Fruit fly (Drosophila melanogaster) ovary, adult (tissue): ENCODE measurements around the gene Lcp65Ag1.
"Not testable (repeated sequence)": the region's sequence is repeated elsewhere in the genome, so short reads cannot be mapped to it uniquely, and the experiment has no call there.

ENCODE experiments used
- CG17801 ChIP-seq: fragments of 200-800 bp; optimal IDR thresholded peaks from 2 replicates; lab custom pipeline; 2019; ENCODE audit warnings: missing biosample characterization, mild to moderate bottlenecking, missing genetic modification characterization, moderate library complexity; ENCODE audit not compliant: partially characterized antibody

Lcp65Ag1 gene

dm6 chr3L:6135174-6135573, at the start of gene Lcp65Ag1:
TSS of gene Lcp65Ag1 (minus strand) at chr3L:6135274.
- TF ChIP-seq CG17801 = no peak

dm6 chr3L:6181776-6182175, 46.7 kb upstream of the Lcp65Ag1 start, which contains the start of gene CG10274:
TSS of gene CG10274 (minus strand) at chr3L:6181829.
- TF ChIP-seq CG17801 = peak; percentile 61

dm6 chr3L:6173826-6174255, 38.8 kb upstream of the Lcp65Ag1 start, which contains the start of the genes fmt and CG7376:
TSS of gene fmt (minus strand) at chr3L:6173880.
TSS of gene CG7376 (plus strand) at chr3L:6174248.
- peak; percentile 36 for TF ChIP-seq CG17801

dm6 chr3L:6162483-6163128, 27.5 kb upstream of the Lcp65Ag1 start, which contains the start of gene Prdm13:
TSS of gene Prdm13 (plus strand) at chr3L:6163127.
- TF ChIP-seq CG17801 = no peak

- no peak for TF ChIP-seq CG17801
Observed at dm6 chr3L:6161997-6162396, 26.9 kb upstream of the Lcp65Ag1 start.

dm6 chr3L:6160514-6160913, 25.4 kb upstream of the Lcp65Ag1 start, which contains the start of gene Cpr65Az:
TSS of gene Cpr65Az (plus strand) at chr3L:6160814.
- TF ChIP-seq CG17801 = no peak

- no peak for TF ChIP-seq CG17801
Observed at dm6 chr3L:6159863-6160262, 24.8 kb upstream of the Lcp65Ag1 start.

dm6 chr3L:6158530-6158929, 23.5 kb upstream of the Lcp65Ag1 start, which contains the start of gene Cpr65Ay:
TSS of gene Cpr65Ay (minus strand) at chr3L:6158630.
- no peak for TF ChIP-seq CG17801

dm6 chr3L:6157327-6158032, 22.4 kb upstream of the Lcp65Ag1 start, which contains the start of gene CG13297:
TSS of gene CG13297 (minus strand) at chr3L:6157377.
- no peak for TF ChIP-seq CG17801

dm6 chr3L:6154951-6155394, 19.9 kb upstream of the Lcp65Ag1 start:
- no peak for TF ChIP-seq CG17801

- TF ChIP-seq CG17801 = no peak
Observed at dm6 chr3L:6152531-6152930, 17.5 kb upstream of the Lcp65Ag1 start, which contains the start of gene Acp65Aa. TSS of gene Acp65Aa (minus strand) at chr3L:6152745.

- not testable (repeated sequence) for TF ChIP-seq CG17801
Observed at dm6 chr3L:6150757-6151354, 15.8 kb upstream of the Lcp65Ag1 start, which contains the start of the genes Cpr65Ax2 and Lcp65Aa. TSS of gene Cpr65Ax2 (minus strand) at chr3L:6150857. TSS of gene Lcp65Aa (plus strand) at chr3L:6151304.

dm6 chr3L:6149248-6149647, 14.2 kb upstream of the Lcp65Ag1 start, which contains the start of gene Lcp65Ab1:
TSS of gene Lcp65Ab1 (plus strand) at chr3L:6149548.
- not testable (repeated sequence) for TF ChIP-seq CG17801

dm6 chr3L:6147887-6148286, 12.8 kb upstream of the Lcp65Ag1 start, which contains the start of gene Cpr65Ax1:
TSS of gene Cpr65Ax1 (minus strand) at chr3L:6147987.
- TF ChIP-seq CG17801 = not testable (repeated sequence)

dm6 chr3L:6146374-6146773, 11.3 kb upstream of the Lcp65Ag1 start, which contains the start of gene Lcp65Ab2:
TSS of gene Lcp65Ab2 (plus strand) at chr3L:6146674.
- TF ChIP-seq CG17801 = not testable (repeated sequence)

dm6 chr3L:6144769-6145220, 9.7 kb upstream of the Lcp65Ag1 start, which contains the start of gene Lcp65Ac:
TSS of gene Lcp65Ac (plus strand) at chr3L:6144819.
- no peak for TF ChIP-seq CG17801
